Worm (Caenorhabditis elegans) whole organism, L1 larva: ENCODE data around the gene glrx-21.

Experiments used
- aha-1 ChIP-seq: fragments of 150-350 bp; optimal IDR thresholded peaks from 2 replicates; lab custom pipeline; 2014; ENCODE audit warnings: missing biosample characterization, missing genetic modification characterization
- alr-1 ChIP-seq: fragments of 200-800 bp; sonication (Bioruptor generic); optimal IDR thresholded peaks from 2 replicates; lab custom pipeline; 2018; ENCODE audit warnings: borderline replicate concordance, mild to moderate bottlenecking, missing genetic modification characterization, missing compliant biosample characterization
- ama-1 ChIP-seq: fragments of 150-350 bp; optimal IDR thresholded peaks from 2 replicates; lab custom pipeline; 2014
- dpl-1 ChIP-seq, 3 experiments: fragments of 150-350 bp in 2 of 3; sonication (generic microtip) in 1 of 3; optimal IDR thresholded peaks; 2 replicates each; lab custom pipeline; 2014 to 2017; ENCODE audit warnings: missing biosample characterization in 3 of 3, missing genetic modification characterization in 3 of 3, missing genetic modification reagents in 3 of 3
- efl-3 ChIP-seq: fragments of 200-800 bp; sonication (Bioruptor generic); optimal IDR thresholded peaks from 2 replicates; lab custom pipeline; 2018; ENCODE audit warnings: mild to moderate bottlenecking, missing genetic modification characterization, missing compliant biosample characterization
- elt-3 ChIP-seq, 6 experiments: fragments of 150-350 bp in 1 of 6; sonication (generic microtip); optimal IDR thresholded peaks; 2 replicates each; lab custom pipeline; 2017 to 2018; ENCODE audit warnings: missing biosample characterization in 6 of 6, missing genetic modification characterization in 6 of 6, inconsistent platforms in 1 of 6
- hlh-4 ChIP-seq: sonication (generic microtip); optimal IDR thresholded peaks from 2 replicates; lab custom pipeline; 2016; ENCODE audit warnings: mild to moderate bottlenecking, missing genetic modification characterization, missing compliant biosample characterization
- lin-14 ChIP-seq: fragments of 200-800 bp; sonication (Bioruptor generic); optimal IDR thresholded peaks from 2 replicates; lab custom pipeline; 2018; ENCODE audit warnings: mild to moderate bottlenecking, missing genetic modification characterization, moderate library complexity, missing compliant biosample characterization
- mdl-1 ChIP-seq, 2 experiments: fragments of 150-350 bp; optimal IDR thresholded peaks; 2 replicates each; lab custom pipeline; 2014 to 2017; ENCODE audit warnings: missing biosample characterization in 2 of 2, missing genetic modification characterization in 2 of 2, inconsistent platforms in 1 of 2
- rnt-1 ChIP-seq: sonication (generic microtip); optimal IDR thresholded peaks from 2 replicates; lab custom pipeline; 2016; ENCODE audit warnings: mild to moderate bottlenecking, missing genetic modification characterization, moderate library complexity, missing compliant biosample characterization
- unc-130 ChIP-seq: fragments of 150-350 bp; optimal IDR thresholded peaks from 2 replicates; lab custom pipeline; 2017; ENCODE audit warnings: missing biosample characterization, missing genetic modification characterization, inconsistent platforms
- unc-86 ChIP-seq: sonication (generic microtip); optimal IDR thresholded peaks from 2 replicates; lab custom pipeline; 2016; ENCODE audit warnings: missing genetic modification characterization, missing compliant biosample characterization

DNA sequence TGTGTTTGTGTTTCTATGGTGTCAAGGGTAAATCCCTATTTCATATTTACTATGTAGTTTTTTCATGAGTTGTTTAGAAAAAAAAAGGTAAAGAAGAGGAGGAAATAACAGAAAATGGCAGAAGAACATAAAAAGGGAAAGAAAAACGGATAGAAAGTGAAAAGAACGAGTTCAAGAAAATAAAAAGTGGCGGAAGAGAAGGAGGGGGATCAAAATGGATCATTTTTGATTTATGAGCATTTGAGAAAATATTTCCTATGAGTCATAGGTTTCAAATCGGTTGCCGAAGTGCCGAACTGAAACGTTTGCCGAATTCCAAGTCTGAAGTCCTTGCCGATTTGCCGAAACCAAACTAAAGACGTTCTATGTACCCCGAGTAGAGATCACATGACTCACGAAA, 7.1 kb downstream of the glrx-21 start:
- no peak for TF ChIP-seq alr-1
- TF ChIP-seq lin-14 (GFP tag; lab: Kevin White, UChicago), result no peak
- no peak for TF ChIP-seq efl-3 (GFP tag; lab: Kevin White, UChicago)
- TF ChIP-seq unc-130 (tag; lab: Kevin White, UChicago), result no peak
- TF ChIP-seq unc-86 (tag; lab: Kevin White, UChicago), result no peak
- TF ChIP-seq aha-1 (tag; lab: Kevin White, UChicago), result no peak
- no peak for TF ChIP-seq mdl-1 (tag; optimal IDR thresholded peaks at IDR 0.05; lab: Kevin White, UChicago)
- no peak for TF ChIP-seq dpl-1 (GFP tag; optimal IDR thresholded peaks at IDR 0.05; lab: Kevin White, UChicago)
- TF ChIP-seq rnt-1 (tag; lab: Kevin White, UChicago), result no peak
- TF ChIP-seq hlh-4 (tag; lab: Kevin White, UChicago), result no peak
- no peak for TF ChIP-seq ama-1 (lab: Kevin White, UChicago)
- no peak for TF ChIP-seq elt-3 (tag; optimal IDR thresholded peaks at IDR 0.05; lab: Kevin White, UChicago)
